Worm (Caenorhabditis elegans) whole organism, young adult: Measurements from ENCODE around the gene sru-7.

Experiments
- B0019.2 ChIP-seq: fragments of 200-800 bp; sonication (Bioruptor generic); conservative IDR thresholded peaks from 2 replicates; pipeline ENCODE4 v1.3.6; 2022; ENCODE audit warnings: missing genetic modification reagents, missing genetic modification characterization, missing compliant biosample characterization
- aptf-3 ChIP-seq: fragments of 200-800 bp; sonication (Bioruptor generic); IDR thresholded peaks from 2 replicates; pipeline ENCODE4 v1.3.6; 2022; ENCODE audit warnings: missing genetic modification characterization, missing compliant biosample characterization
- athp-1 ChIP-seq: sonication (generic microtip); optimal IDR thresholded peaks from 2 replicates; lab custom pipeline; 2017; ENCODE audit warnings: mild to moderate bottlenecking, missing genetic modification characterization, missing compliant biosample characterization
- ceh-100 ChIP-seq: fragments of 200-800 bp; sonication (Bioruptor generic); IDR thresholded peaks from 2 replicates; pipeline ENCODE4 v1.3.6; 2022; ENCODE audit warnings: missing genetic modification reagents, missing genetic modification characterization, missing compliant biosample characterization
- efl-1 ChIP-seq: fragments of 150-350 bp; optimal IDR thresholded peaks from 2 replicates; lab custom pipeline; 2014; ENCODE audit warnings: missing biosample characterization, missing genetic modification reagents, missing genetic modification characterization
- hlh-12 ChIP-seq: sonication (generic microtip); optimal IDR thresholded peaks from 2 replicates; lab custom pipeline; 2016; ENCODE audit warnings: missing genetic modification characterization, missing compliant biosample characterization
- lag-1 ChIP-seq: fragments of 200-800 bp; sonication (Bioruptor generic); IDR thresholded peaks from 2 replicates; pipeline ENCODE4 v1.3.6; 2022; ENCODE audit warnings: missing genetic modification reagents, missing genetic modification characterization, missing compliant biosample characterization
- let-526 ChIP-seq: fragments of 200-800 bp; sonication (Bioruptor generic); IDR thresholded peaks from 2 replicates; pipeline ENCODE4 v1.3.6; 2022; ENCODE audit warnings: missing genetic modification reagents, missing genetic modification characterization, missing compliant biosample characterization
- nfya-1 ChIP-seq: sonication (generic microtip); optimal IDR thresholded peaks from 2 replicates; lab custom pipeline; 2017; ENCODE audit warnings: antibody characterized with exemption, missing compliant biosample characterization, missing genetic modification characterization, borderline replicate concordance; ENCODE audit not compliant: insufficient read depth
- nhr-80 ChIP-seq: sonication (generic microtip); optimal IDR thresholded peaks from 2 replicates; lab custom pipeline; 2016; ENCODE audit warnings: missing genetic modification characterization, missing compliant biosample characterization
- sea-2 ChIP-seq: fragments of 200-800 bp; sonication (Bioruptor generic); IDR thresholded peaks from 2 replicates; pipeline ENCODE4 v1.3.6; 2022; ENCODE audit warnings: missing genetic modification characterization, missing compliant biosample characterization
- snpc-4 ChIP-seq, 5 experiments: fragments of 150-350 bp in 1 of 5; sonication (generic microtip) in 4 of 5; optimal IDR thresholded peaks; 2 replicates each; lab custom pipeline; 2014 to 2018; ENCODE audit warnings: missing genetic modification characterization in 5 of 5, missing biosample characterization in 3 of 5, antibody characterized with exemption in 2 of 5, mild to moderate bottlenecking in 2 of 5, missing compliant biosample characterization in 2 of 5, missing genotype in 2 of 5, moderate library complexity in 2 of 5, missing genetic modification reagents in 1 of 5
- unc-130 ChIP-seq: sonication (generic microtip); optimal IDR thresholded peaks from 2 replicates; lab custom pipeline; 2016; ENCODE audit warnings: missing genetic modification reagents, missing genetic modification characterization, missing compliant biosample characterization
- unc-62 ChIP-seq: fragments of 150-350 bp; optimal IDR thresholded peaks from 2 replicates; lab custom pipeline; 2014; ENCODE audit warnings: missing biosample characterization, missing genetic modification reagents, missing genetic modification characterization

ce11 chrIV:8527598-8528012 is 35.3 kb downstream of the sru-7 start:
- TF ChIP-seq snpc-4 (GFP tag; optimal IDR thresholded peaks at IDR 0.05; lab: Kevin White, UChicago) (no peak), snpc-4 (tag; optimal IDR thresholded peaks at IDR 0.05; lab: Kevin White, UChicago) (peak in 3 of 4 experiments; percentile 13 to 68 (median 59)), efl-1 (GFP tag; lab: Kevin White, UChicago) (no peak), unc-130 (GFP tag; lab: Kevin White, UChicago) (no peak), athp-1 (tag; lab: Kevin White, UChicago) (no peak), hlh-12 (tag; lab: Kevin White, UChicago) (no peak), nhr-80 (tag; lab: Kevin White, UChicago) (peak; percentile 99), nfya-1 (tag; lab: Kevin White, UChicago) (no peak), aptf-3 (no peak), sea-2 (GFP tag; lab: Robert Waterston, UW) (no peak), lag-1 (GFP tag; lab: Robert Waterston, UW) (no peak), unc-62 (GFP tag; lab: Kevin White, UChicago) (peak; percentile 57), ceh-100 (GFP tag; lab: Robert Waterston, UW) (no peak), B0019.2 (GFP tag; lab: Robert Waterston, UW) (no peak), let-526 (GFP tag; lab: Robert Waterston, UW) (0 out of 2 replicates have a peak, but pooled peaks have one; percentile 58)
